Worm (Caenorhabditis elegans) whole organism, late embryonic: ENCODE measurements around the gene srw-134.

Source experiments
- ahr-1 ChIP-seq: sonication (generic microtip); optimal IDR thresholded peaks from 2 replicates; lab custom pipeline; 2016; ENCODE audit warnings: missing genetic modification characterization, missing compliant biosample characterization
- ama-1 ChIP-seq: fragments of 150-350 bp; optimal IDR thresholded peaks from 2 replicates; lab custom pipeline; 2014
- elt-2 ChIP-seq: sonication (generic microtip); optimal IDR thresholded peaks from 2 replicates; lab custom pipeline; 2016; ENCODE audit warnings: missing genetic modification reagents, missing genetic modification characterization, missing compliant biosample characterization
- elt-4 ChIP-seq: sonication (generic microtip); optimal IDR thresholded peaks from 2 replicates; lab custom pipeline; 2016; ENCODE audit warnings: missing genetic modification characterization, missing compliant biosample characterization
- nhr-11 ChIP-seq: fragments of 150-350 bp; optimal IDR thresholded peaks from 2 replicates; lab custom pipeline; 2014; ENCODE audit warnings: missing biosample characterization, missing genetic modification characterization
- pha-4 ChIP-seq: fragments of 150-350 bp; optimal IDR thresholded peaks from 2 replicates; lab custom pipeline; 2018; ENCODE audit warnings: missing biosample characterization, missing genetic modification reagents, missing genetic modification characterization

DNA sequence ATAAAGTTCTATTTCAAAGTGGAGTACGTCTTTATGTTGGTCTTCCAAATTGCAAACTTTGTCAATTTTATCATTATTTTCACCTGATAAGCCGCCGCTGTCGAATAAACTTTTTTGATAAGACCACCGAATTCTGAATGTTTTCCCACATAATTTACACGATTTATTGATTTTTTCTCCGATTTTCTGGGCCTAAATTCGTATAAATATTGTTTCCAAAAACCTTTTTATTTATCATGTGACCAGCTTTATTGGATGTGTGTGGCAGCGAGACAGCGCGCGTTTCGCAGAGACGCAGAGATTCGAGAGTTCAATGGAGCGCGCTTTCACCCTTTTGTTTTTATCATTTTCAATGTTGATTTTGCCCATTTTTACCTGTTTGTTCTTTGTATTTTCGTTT lies 30.6 kb upstream of the srw-134 start:
- TF ChIP-seq ahr-1 (tag; lab: Kevin White, UChicago) (no peak), elt-4 (tag; lab: Kevin White, UChicago) (no peak), pha-4 (no peak), ama-1 (no peak), elt-2 (tag; lab: Kevin White, UChicago) (peak; percentile 67), nhr-11 (tag; lab: Kevin White, UChicago) (no peak)
